Fruit fly (Drosophila melanogaster): ENCODE results near the gene CG32638.

Gene CG32638

dm6 chrX:13135702-13136101, 7.1 kb upstream of the CG32638 start:
- TF ChIP-seq CG1792 (GFP tag; optimal IDR thresholded peaks at IDR 0.05) (no peak), CG17359 (tag; optimal IDR thresholded peaks at IDR 0.05) (peak; percentile 83), HHEX (GFP tag; optimal IDR thresholded peaks at IDR 0.05) (peak; percentile 8), CG34422 (GFP tag; IDR thresholded peaks at IDR 0.05) (peak; percentile 53; the same call in 2 of the 3 replicates), CG17361 (GFP tag; IDR thresholded peaks at IDR 0.05) (peak; percentile 64), CG11398 (GFP tag; optimal IDR thresholded peaks at IDR 0.05) (peak; percentile 13), CG33557 (GFP tag; optimal IDR thresholded peaks at IDR 0.05) (no peak), CG15073 (GFP tag; optimal IDR thresholded peaks at IDR 0.05) (no peak), luna (GFP tag; optimal IDR thresholded peaks at IDR 0.05) (no peak), emc (GFP tag; optimal IDR thresholded peaks at IDR 0.05) (no peak), Bgb (GFP tag; IDR thresholded peaks at IDR 0.05; ENCODE audit: partially characterized antibody) (no peak), CG10959 (GFP tag; IDR thresholded peaks at IDR 0.05) (0 out of 2 replicates have a peak, but pooled peaks have one; percentile 18), repo (GFP tag; optimal IDR thresholded peaks at IDR 0.05) (no peak), CG10147 (GFP tag; optimal IDR thresholded peaks at IDR 0.05) (no peak), aop (GFP tag; IDR thresholded peaks at IDR 0.05) (no peak), sqz (GFP tag; optimal IDR thresholded peaks at IDR 0.05) (peak; percentile 39), Fer1 (GFP tag; optimal IDR thresholded peaks at IDR 0.05) (peak; percentile 27), Sox100B (GFP tag; optimal IDR thresholded peaks at IDR 0.05) (peak; percentile 57), Spps (tag; optimal IDR thresholded peaks at IDR 0.05) (no peak), CG7839 (tag; optimal IDR thresholded peaks at IDR 0.05) (peak; percentile 62), CG12071 (GFP tag; optimal IDR thresholded peaks at IDR 0.05) (peak; percentile 60), CG30020 (tag; optimal IDR thresholded peaks at IDR 0.05) (no peak), CG34376 (GFP tag; optimal IDR thresholded peaks at IDR 0.05) (no peak), Tbp (GFP tag; optimal IDR thresholded peaks at IDR 0.05) (no peak), az2 (GFP tag; optimal IDR thresholded peaks at IDR 0.05) (peak; percentile 60), NC2β (GFP tag; optimal IDR thresholded peaks at IDR 0.05) (peak; percentile 10), dan (GFP tag; IDR thresholded peaks at IDR 0.05) (0 out of 2 replicates have a peak, but pooled peaks have one; percentile 16), CG13624 (GFP tag; optimal IDR thresholded peaks at IDR 0.05) (no peak), Side (GFP tag; optimal IDR thresholded peaks at IDR 0.05) (peak; percentile 21), eve (GFP tag; optimal IDR thresholded peaks at IDR 0.05) (peak in 1 of 2 experiments; percentile 86), prd (optimal IDR thresholded peaks at IDR 0.05) (no peak), prd (GFP tag; IDR thresholded peaks at IDR 0.05) (peak; percentile 70), Meics (GFP tag; optimal IDR thresholded peaks at IDR 0.05) (peak; percentile 37), CG4360 (GFP tag; IDR thresholded peaks at IDR 0.05) (no peak; the same call in 1 of the 2 replicates), sob (GFP tag; IDR thresholded peaks at IDR 0.05) (peak; percentile 54; the same call in 1 of the 2 replicates), Max (GFP tag; optimal IDR thresholded peaks at IDR 0.05) (peak; percentile 11), Dfd (GFP tag; optimal IDR thresholded peaks at IDR 0.05) (no peak), h (optimal IDR thresholded peaks at IDR 0.05) (no peak), Nf-YB (GFP tag; optimal IDR thresholded peaks at IDR 0.05) (peak; percentile 9), Dek (tag; optimal IDR thresholded peaks at IDR 0.05) (peak; percentile 15), ranshi (GFP tag; IDR thresholded peaks at IDR 0.05) (peak; percentile 69), CG8388 (GFP tag; optimal IDR thresholded peaks at IDR 0.05) (peak; percentile 61), Mad (GFP tag; optimal IDR thresholded peaks at IDR 0.05) (no peak), toy (GFP tag; IDR thresholded peaks at IDR 0.05) (no peak), CG5245 (GFP tag; optimal IDR thresholded peaks at IDR 0.05) (peak; percentile 47), CG15269 (tag; optimal IDR thresholded peaks at IDR 0.05) (peak; percentile 73), MBD-R2 (GFP tag; IDR thresholded peaks at IDR 0.05) (peak; percentile 24; the same call in 1 of the 2 replicates), CG17186 (GFP tag; optimal IDR thresholded peaks at IDR 0.05) (no peak), Elba2 (GFP tag; optimal IDR thresholded peaks at IDR 0.05) (no peak), phol (tag; optimal IDR thresholded peaks at IDR 0.05) (peak; percentile 71), CG9609 (GFP tag; optimal IDR thresholded peaks at IDR 0.05) (no peak), al (GFP tag; IDR thresholded peaks at IDR 0.05) (no peak)
